Fruit fly (Drosophila melanogaster) whole organism, embryonic: Measurements from ENCODE around the gene CG31183.
A peak's percentile ranks its signal among the peaks of the same experiment; 100 is the strongest.

ENCODE experiments used
- CG10274 ChIP-seq: fragments of 200-800 bp; sonication (Bioruptor generic); optimal IDR thresholded peaks from 3 replicates; lab custom pipeline; 2017; ENCODE audit warnings: missing biosample characterization, mild to moderate bottlenecking, missing genetic modification characterization
- CG10462 ChIP-seq: fragments of 200-800 bp; sonication (Bioruptor generic); optimal IDR thresholded peaks from 2 replicates; lab custom pipeline; 2016; ENCODE audit warnings: missing biosample characterization, missing genetic modification characterization
- CG11456 ChIP-seq: fragments of 200-800 bp; sonication (Bioruptor generic); IDR thresholded peaks from 3 replicates; pipeline ENCODE4 v1.3.6; 2022; ENCODE audit warnings: missing biosample characterization, missing genetic modification characterization
- CG12299 ChIP-seq: fragments of 200-800 bp; sonication (Bioruptor generic); optimal IDR thresholded peaks from 2 replicates; lab custom pipeline; 2018; ENCODE audit warnings: missing biosample characterization, mild to moderate bottlenecking, missing genetic modification characterization
- CG13296 ChIP-seq: fragments of 200-800 bp; sonication (Bioruptor generic); optimal IDR thresholded peaks from 3 replicates; lab custom pipeline; 2018; ENCODE audit warnings: missing biosample characterization, mild to moderate bottlenecking, missing genetic modification characterization
- CG13424 ChIP-seq: fragments of 200-800 bp; sonication (Bioruptor generic); optimal IDR thresholded peaks from 2 replicates; lab custom pipeline; 2019; ENCODE audit warnings: missing biosample characterization, mild to moderate bottlenecking, missing genetic modification characterization, moderate library complexity
- CG17359 ChIP-seq: fragments of 200-800 bp; sonication (Bioruptor generic); optimal IDR thresholded peaks from 3 replicates; lab custom pipeline; 2018; ENCODE audit warnings: missing biosample characterization, mild to moderate bottlenecking, missing genetic modification characterization, moderate library complexity
- CG17802 ChIP-seq: fragments of 200-800 bp; sonication (Bioruptor generic); optimal IDR thresholded peaks from 2 replicates; lab custom pipeline; 2018; ENCODE audit warnings: missing biosample characterization, mild to moderate bottlenecking, missing genetic modification characterization, moderate library complexity
- CG30020 ChIP-seq: fragments of 200-800 bp; optimal IDR thresholded peaks from 2 replicates; lab custom pipeline; 2019; ENCODE audit warnings: missing biosample characterization, mild to moderate bottlenecking, missing genetic modification characterization, moderate library complexity
- CG3407 ChIP-seq: fragments of 200-800 bp; sonication (Bioruptor generic); optimal IDR thresholded peaks from 2 replicates; lab custom pipeline; 2018; ENCODE audit warnings: missing biosample characterization, mild to moderate bottlenecking, missing genetic modification characterization
- CG4730 ChIP-seq: fragments of 200-800 bp; sonication (Bioruptor generic); IDR thresholded peaks from 2 replicates; pipeline ENCODE4 v1.3.6; 2022; ENCODE audit warnings: missing biosample characterization, missing genetic modification characterization
- CG5953 ChIP-seq: fragments of 200-800 bp; sonication (Bioruptor generic); IDR thresholded peaks from 2 replicates; pipeline ENCODE4 v1.3.6; 2022; ENCODE audit warnings: missing biosample characterization, missing genetic modification characterization
- CG7745 ChIP-seq: fragments of 200-800 bp; sonication (Bioruptor generic); optimal IDR thresholded peaks from 2 replicates; lab custom pipeline; 2018; ENCODE audit warnings: missing biosample characterization, mild to moderate bottlenecking, missing genetic modification characterization, moderate library complexity
- CG7963 ChIP-seq: fragments of 200-800 bp; sonication (Bioruptor generic); IDR thresholded peaks from 3 replicates; pipeline ENCODE4 v1.3.6; 2022; ENCODE audit warnings: missing biosample characterization, missing genetic modification characterization; ENCODE audit not compliant: partially characterized antibody
- CG8478 ChIP-seq: fragments of >200 bp; optimal IDR thresholded peaks from 2 replicates; lab custom pipeline; 2018
- CG9437 ChIP-seq: fragments of 200-800 bp; sonication (Bioruptor generic); optimal IDR thresholded peaks from 2 replicates; lab custom pipeline; 2018; ENCODE audit warnings: missing biosample characterization, mild to moderate bottlenecking, missing genetic modification characterization
- D19A ChIP-seq: fragments of 200-800 bp; optimal IDR thresholded peaks from 3 replicates; lab custom pipeline; 2019; ENCODE audit warnings: missing biosample characterization, mild to moderate bottlenecking, missing genetic modification characterization, moderate library complexity
- Gsc ChIP-seq: fragments of 200-800 bp; sonication (Bioruptor generic); IDR thresholded peaks from 2 replicates; pipeline ENCODE4 v1.3.6; 2022; ENCODE audit warnings: missing biosample characterization, missing genetic modification characterization
- Hr78 ChIP-seq, 2 experiments: fragments of 200-800 bp in 1 of 2; fragments of >200 bp in 1 of 2; sonication (Bioruptor generic) in 1 of 2; optimal IDR thresholded peaks; 2 replicates each; lab custom pipeline; 2017 to 2019; ENCODE audit warnings: missing biosample characterization in 2 of 2, missing genetic modification characterization in 2 of 2, mild to moderate bottlenecking in 1 of 2, moderate library complexity in 1 of 2
- Jarid2 ChIP-seq: fragments of 200-800 bp; sonication (Bioruptor generic); optimal IDR thresholded peaks from 3 replicates; lab custom pipeline; 2017; ENCODE audit warnings: mild to moderate bottlenecking, missing biosample characterization, missing genetic modification reagents, missing genetic modification characterization
- Kr ChIP-seq: fragments of 200-800 bp; sonication (Bioruptor generic); optimal IDR thresholded peaks from 2 replicates; lab custom pipeline; 2017; ENCODE audit warnings: missing biosample characterization, mild to moderate bottlenecking, missing genetic modification characterization
- Lpt ChIP-seq: fragments of >200 bp; optimal IDR thresholded peaks from 2 replicates; lab custom pipeline; 2018; ENCODE audit warnings: missing biosample characterization, missing genetic modification characterization
- Mes4 ChIP-seq: fragments of 200-800 bp; sonication (Bioruptor generic); optimal IDR thresholded peaks from 2 replicates; lab custom pipeline; 2016; ENCODE audit warnings: missing biosample characterization, missing genetic modification characterization
- Poxn ChIP-seq: fragments of 200-800 bp; sonication (Bioruptor generic); IDR thresholded peaks from 2 replicates; pipeline ENCODE4 v1.3.6; 2022; ENCODE audit warnings: missing biosample characterization, missing genetic modification characterization
- Ravus ChIP-seq: fragments of 200-800 bp; sonication (Bioruptor generic); IDR thresholded peaks from 2 replicates; pipeline ENCODE4 v1.3.6; 2022; ENCODE audit warnings: missing biosample characterization, missing genetic modification characterization
- Sox102F ChIP-seq: fragments of 200-800 bp; sonication (Bioruptor generic); optimal IDR thresholded peaks from 2 replicates; lab custom pipeline; 2018; ENCODE audit warnings: missing biosample characterization, mild to moderate bottlenecking, missing genetic modification characterization, moderate library complexity
- az2 ChIP-seq: fragments of 200-800 bp; sonication (Bioruptor generic); optimal IDR thresholded peaks from 3 replicates; lab custom pipeline; 2016; ENCODE audit warnings: missing biosample characterization, missing genetic modification characterization
- br ChIP-seq: fragments of >200 bp; optimal IDR thresholded peaks from 2 replicates; lab custom pipeline; 2017
- bsh ChIP-seq, 2 experiments: fragments of 200-800 bp; sonication (Bioruptor generic); optimal IDR thresholded peaks; 2 replicates each; lab custom pipeline; 2017 to 2018; ENCODE audit warnings: mild to moderate bottlenecking in 2 of 2, missing biosample characterization in 2 of 2, missing genetic modification characterization in 2 of 2, moderate library complexity in 1 of 2
- caup ChIP-seq: fragments of 200-800 bp; sonication (Bioruptor generic); optimal IDR thresholded peaks from 3 replicates; lab custom pipeline; 2017; ENCODE audit warnings: missing biosample characterization, mild to moderate bottlenecking, missing genetic modification characterization, moderate library complexity; ENCODE audit not compliant: severe bottlenecking
- dmrt99B ChIP-seq: fragments of 200-800 bp; sonication (Bioruptor generic); optimal IDR thresholded peaks from 2 replicates; lab custom pipeline; 2018; ENCODE audit warnings: missing biosample characterization, mild to moderate bottlenecking, missing genetic modification characterization, moderate library complexity
- fru ChIP-seq: fragments of >200 bp; optimal IDR thresholded peaks from 2 replicates; lab custom pipeline; 2017
- gsb-n ChIP-seq: fragments of 200-800 bp; sonication (Bioruptor generic); optimal IDR thresholded peaks from 3 replicates; lab custom pipeline; 2018; ENCODE audit warnings: missing biosample characterization, mild to moderate bottlenecking, missing genetic modification characterization
- hbn ChIP-seq: fragments of 200-800 bp; sonication (Bioruptor generic); IDR thresholded peaks from 2 replicates; pipeline ENCODE4 v1.3.6; 2022; ENCODE audit warnings: missing biosample characterization, missing genetic modification characterization; ENCODE audit not compliant: partially characterized antibody
- insv ChIP-seq, 2 experiments: fragments of 200-800 bp; sonication (Bioruptor generic); optimal IDR thresholded peaks; 3 replicates each; lab custom pipeline; 2016 to 2018; ENCODE audit warnings: missing biosample characterization in 2 of 2, missing genetic modification characterization in 2 of 2
- ken ChIP-seq: fragments of 200-800 bp; sonication (Bioruptor generic); IDR thresholded peaks from 3 replicates; pipeline ENCODE4 v1.3.6; 2022; ENCODE audit warnings: missing biosample characterization, missing genetic modification characterization
- kni ChIP-seq: fragments of 200-800 bp; sonication (Bioruptor generic); optimal IDR thresholded peaks from 3 replicates; lab custom pipeline; 2017; ENCODE audit warnings: mild to moderate bottlenecking, missing biosample characterization, missing genetic modification reagents, missing genetic modification characterization
- nerfin-2 ChIP-seq: fragments of 200-800 bp; sonication (Bioruptor generic); IDR thresholded peaks from 2 replicates; pipeline ENCODE4 v1.3.6; 2022; ENCODE audit warnings: missing biosample characterization, missing genetic modification characterization; ENCODE audit not compliant: partially characterized antibody
- nmo ChIP-seq: fragments of 200-800 bp; sonication (Bioruptor generic); optimal IDR thresholded peaks from 2 replicates; lab custom pipeline; 2018; ENCODE audit warnings: missing biosample characterization, mild to moderate bottlenecking, missing genetic modification characterization, moderate library complexity
- odd ChIP-seq: fragments of 200-800 bp; sonication (Bioruptor generic); optimal IDR thresholded peaks from 2 replicates; lab custom pipeline; 2017; ENCODE audit warnings: missing biosample characterization, mild to moderate bottlenecking, missing genetic modification characterization
- pb ChIP-seq: fragments of 200-800 bp; sonication (Bioruptor generic); optimal IDR thresholded peaks from 3 replicates; lab custom pipeline; 2016; ENCODE audit warnings: missing biosample characterization, missing genetic modification characterization
- pnt ChIP-seq: fragments of 200-800 bp; sonication (Bioruptor generic); optimal IDR thresholded peaks from 3 replicates; lab custom pipeline; 2016; ENCODE audit warnings: missing biosample characterization, missing genetic modification characterization
- prd ChIP-seq, 3 experiments: fragments of >200 bp in 2 of 3; fragments of 200-800 bp in 1 of 3; sonication (Bioruptor generic) in 1 of 3; optimal IDR thresholded peaks in 2 of 3; IDR thresholded peaks in 1 of 3; 2 replicates in 2 of 3; 3 replicates in 1 of 3; pipeline versions ENCODE4 v1.3.6 to Lab custom; 2017 to 2022; ENCODE audit warnings: missing biosample characterization in 1 of 3, missing genetic modification characterization in 1 of 3
- ranshi ChIP-seq: fragments of 200-800 bp; sonication (Bioruptor generic); IDR thresholded peaks from 2 replicates; pipeline ENCODE4 v1.3.6; 2022; ENCODE audit warnings: missing biosample characterization, missing genetic modification characterization
- stwl ChIP-seq: fragments of 200-800 bp; sonication (Bioruptor generic); optimal IDR thresholded peaks from 3 replicates; lab custom pipeline; 2018; ENCODE audit warnings: missing biosample characterization, mild to moderate bottlenecking, missing genetic modification characterization, moderate library complexity
- sug ChIP-seq: fragments of 200-800 bp; optimal IDR thresholded peaks from 2 replicates; lab custom pipeline; 2019; ENCODE audit warnings: missing biosample characterization, mild to moderate bottlenecking, missing genetic modification characterization, moderate library complexity
- trem ChIP-seq: fragments of 200-800 bp; optimal IDR thresholded peaks from 3 replicates; lab custom pipeline; 2019; ENCODE audit warnings: missing biosample characterization, mild to moderate bottlenecking, missing genetic modification characterization, moderate library complexity
- ttk ChIP-seq: fragments of 200-800 bp; sonication (Bioruptor generic); IDR thresholded peaks from 2 replicates; pipeline ENCODE4 v2.1.2; 2022; ENCODE audit warnings: missing biosample characterization, missing genetic modification characterization
- tup ChIP-seq: fragments of 200-800 bp; sonication (Bioruptor generic); optimal IDR thresholded peaks from 2 replicates; lab custom pipeline; 2016; ENCODE audit warnings: missing biosample characterization, mild to moderate bottlenecking, missing genetic modification characterization, moderate library complexity
- usp ChIP-seq: fragments of >200 bp; optimal IDR thresholded peaks from 2 replicates; lab custom pipeline; 2017; ENCODE audit warnings: missing biosample characterization, missing genetic modification characterization
- vnd ChIP-seq: fragments of 200-800 bp; sonication (Bioruptor generic); IDR thresholded peaks from 3 replicates; pipeline ENCODE4 v1.3.6; 2022; ENCODE audit warnings: missing biosample characterization, missing genetic modification characterization; ENCODE audit not compliant: partially characterized antibody

The CG31183 gene

DNA sequence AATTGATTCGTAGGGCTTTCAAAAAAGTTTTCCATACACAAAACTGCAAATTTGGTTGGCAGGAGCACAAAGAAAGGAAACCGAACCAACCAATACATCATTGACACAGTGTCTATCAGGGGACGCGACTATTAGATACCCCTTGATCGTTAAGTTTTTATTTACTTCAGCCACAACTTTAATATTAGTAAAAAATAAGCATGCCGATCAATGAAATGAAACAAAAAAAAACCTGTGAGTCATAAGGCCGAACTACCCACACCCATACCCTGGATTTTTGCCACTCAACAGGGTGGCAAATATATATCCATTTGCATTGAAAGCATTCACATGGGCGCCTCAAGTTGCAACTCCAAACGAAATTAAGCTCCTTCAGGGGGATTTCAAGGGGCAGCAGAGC, 59.5 kb downstream of the CG31183 start (continued):
- TF ChIP-seq tup (GFP tag; lab: Kevin White, UChicago), result no peak
- TF ChIP-seq Hr78 (GFP tag; optimal IDR thresholded peaks at IDR 0.05; lab: Kevin White, UChicago), result no peak
- TF ChIP-seq Kr (GFP tag; lab: Kevin White, UChicago), result no peak
- TF ChIP-seq D19A (tag; lab: Kevin White, UChicago), result no peak
- no peak for TF ChIP-seq trem (tag; lab: Kevin White, UChicago)
- peak; percentile 57; the same call in 1 of the 3 replicates for TF ChIP-seq CG11456 (GFP tag; lab: Robert Waterston, UW)
- TF ChIP-seq gsb-n (tag; lab: Kevin White, UChicago), result no peak
- TF ChIP-seq prd (optimal IDR thresholded peaks at IDR 0.05; lab: Kevin White, UChicago), result no peak
- TF ChIP-seq prd (GFP tag; IDR thresholded peaks at IDR 0.05; lab: Robert Waterston, UW), result peak; percentile 76; the same call in 2 of the 3 replicates
- TF ChIP-seq Gsc (GFP tag; lab: Robert Waterston, UW), result no peak
- TF ChIP-seq br, result no peak
- TF ChIP-seq CG7745 (tag; lab: Kevin White, UChicago), result no peak
- TF ChIP-seq CG7963, result no peak
- peak; percentile 50; the same call in 1 of the 2 replicates for TF ChIP-seq ttk (GFP tag; lab: Robert Waterston, UW)
- TF ChIP-seq stwl, result no peak
- TF ChIP-seq CG13424 (tag; lab: Kevin White, UChicago), result no peak
- TF ChIP-seq fru (lab: Kevin White, UChicago), result no peak
- TF ChIP-seq CG10462 (GFP tag; lab: Kevin White, UChicago), result no peak
- TF ChIP-seq Jarid2 (GFP tag; lab: Kevin White, UChicago), result no peak
- no peak for TF ChIP-seq kni (GFP tag; lab: Kevin White, UChicago)
- TF ChIP-seq CG12299, result no peak
- TF ChIP-seq CG3407 (GFP tag; lab: Kevin White, UChicago), result no peak
- no peak for TF ChIP-seq pb (GFP tag; lab: Kevin White, UChicago)
- TF ChIP-seq Ravus (GFP tag; lab: Robert Waterston, UW), result no peak
- no peak for TF ChIP-seq odd (GFP tag; lab: Kevin White, UChicago)
- 0 out of 2 replicates have a peak, but pooled peaks have one; percentile 39 for TF ChIP-seq CG4730 (GFP tag; lab: Robert Waterston, UW)
- TF ChIP-seq Lpt (GFP tag; lab: Kevin White, UChicago), result no peak
- no peak for TF ChIP-seq CG30020 (tag; lab: Kevin White, UChicago)
- no peak for TF ChIP-seq insv (GFP tag; optimal IDR thresholded peaks at IDR 0.05; lab: Kevin White, UChicago)
- TF ChIP-seq CG17802 (tag; lab: Kevin White, UChicago), result no peak
- TF ChIP-seq CG9437 (GFP tag; lab: Kevin White, UChicago), result no peak
- no peak for TF ChIP-seq dmrt99B
- TF ChIP-seq vnd (GFP tag; lab: Robert Waterston, UW), result no peak
- TF ChIP-seq sug, result no peak
- TF ChIP-seq CG17359 (tag; lab: Kevin White, UChicago), result no peak
- no peak for TF ChIP-seq CG13296
- TF ChIP-seq nerfin-2 (GFP tag; lab: Robert Waterston, UW), result no peak
- no peak for TF ChIP-seq hbn (GFP tag; lab: Robert Waterston, UW)
- peak; percentile 35; the same call in 1 of the 3 replicates for TF ChIP-seq ken (GFP tag; lab: Robert Waterston, UW)
- no peak for TF ChIP-seq nmo
- TF ChIP-seq usp, result no peak
- TF ChIP-seq Sox102F, result peak; percentile 47
- TF ChIP-seq CG10274 (GFP tag; lab: Kevin White, UChicago), result no peak
- no peak for TF ChIP-seq ranshi
- TF ChIP-seq bsh (GFP tag; optimal IDR thresholded peaks at IDR 0.05; lab: Kevin White, UChicago), result no peak
- no peak for TF ChIP-seq Poxn (GFP tag; lab: Robert Waterston, UW)
- TF ChIP-seq Mes4 (GFP tag; lab: Kevin White, UChicago), result no peak
- TF ChIP-seq caup (GFP tag; lab: Kevin White, UChicago), result no peak
- TF ChIP-seq CG8478 (lab: Kevin White, UChicago), result no peak
- TF ChIP-seq CG5953, result no peak
- TF ChIP-seq az2 (GFP tag; lab: Kevin White, UChicago), result no peak
- TF ChIP-seq pnt, result peak; percentile 29
